Fruit fly (Drosophila melanogaster) whole organism, prepupa: Measurements from ENCODE around the gene ND-PDSW.

Source experiments
- CG10631 ChIP-seq: fragments of 200-800 bp; sonication (Bioruptor generic); optimal IDR thresholded peaks from 2 replicates; lab custom pipeline; 2016; ENCODE audit warnings: missing biosample characterization, missing genetic modification characterization
- CG10669 ChIP-seq: fragments of 200-800 bp; sonication (Bioruptor generic); optimal IDR thresholded peaks from 3 replicates; lab custom pipeline; 2018; ENCODE audit warnings: missing biosample characterization, mild to moderate bottlenecking, missing genetic modification characterization, moderate library complexity
- CG11294 ChIP-seq: fragments of 200-800 bp; sonication (Bioruptor generic); IDR thresholded peaks from 2 replicates; pipeline ENCODE4 v1.3.6; 2022; ENCODE audit warnings: missing biosample characterization, missing genetic modification characterization
- CG11762 ChIP-seq: fragments of 200-800 bp; sonication (Bioruptor generic); optimal IDR thresholded peaks from 3 replicates; lab custom pipeline; 2016; ENCODE audit warnings: missing biosample characterization, missing genetic modification characterization; ENCODE audit not compliant: insufficient read depth
- CG11902 ChIP-seq: fragments of 200-800 bp; sonication (Bioruptor generic); optimal IDR thresholded peaks from 3 replicates; lab custom pipeline; 2016; ENCODE audit warnings: missing biosample characterization, missing genetic modification characterization
- CG15336 ChIP-seq: fragments of 200-800 bp; sonication (Bioruptor generic); IDR thresholded peaks from 2 replicates; pipeline ENCODE4 v1.3.6; 2022; ENCODE audit warnings: missing biosample characterization, missing genetic modification characterization
- CG1621 ChIP-seq: fragments of 200-800 bp; sonication (Bioruptor generic); optimal IDR thresholded peaks from 3 replicates; lab custom pipeline; 2018; ENCODE audit warnings: missing biosample characterization, mild to moderate bottlenecking, missing genetic modification characterization
- CG16779 ChIP-seq: fragments of 200-800 bp; sonication (Bioruptor generic); optimal IDR thresholded peaks from 3 replicates; lab custom pipeline; 2017; ENCODE audit warnings: missing biosample characterization, mild to moderate bottlenecking, missing genetic modification characterization
- CG3032 ChIP-seq: fragments of 200-800 bp; optimal IDR thresholded peaks from 2 replicates; lab custom pipeline; 2019; ENCODE audit warnings: missing biosample characterization, mild to moderate bottlenecking, missing genetic modification characterization, moderate library complexity
- CG31627 ChIP-seq: fragments of 200-800 bp; sonication (Bioruptor generic); optimal IDR thresholded peaks from 3 replicates; lab custom pipeline; 2016; ENCODE audit warnings: missing biosample characterization, missing genetic modification characterization
- CG32006 ChIP-seq: fragments of 200-800 bp; sonication (Bioruptor generic); optimal IDR thresholded peaks from 3 replicates; lab custom pipeline; 2017; ENCODE audit warnings: missing biosample characterization, mild to moderate bottlenecking, missing genetic modification characterization
- CG34406 ChIP-seq: fragments of 200-800 bp; sonication (Bioruptor generic); optimal IDR thresholded peaks from 3 replicates; lab custom pipeline; 2016; ENCODE audit warnings: missing biosample characterization, missing genetic modification characterization
- CG3919 ChIP-seq: fragments of 200-800 bp; sonication (Bioruptor generic); optimal IDR thresholded peaks from 3 replicates; lab custom pipeline; 2016; ENCODE audit warnings: missing biosample characterization, missing genetic modification characterization
- CG4318 ChIP-seq: fragments of 200-800 bp; sonication (Bioruptor generic); optimal IDR thresholded peaks from 3 replicates; lab custom pipeline; 2017; ENCODE audit warnings: missing biosample characterization, mild to moderate bottlenecking, missing genetic modification characterization
- CG6163 ChIP-seq: fragments of 200-800 bp; sonication (Bioruptor generic); IDR thresholded peaks from 3 replicates; pipeline ENCODE4 v1.3.6; 2022; ENCODE audit warnings: missing biosample characterization, missing genetic modification characterization
- CG6276 ChIP-seq: fragments of 200-800 bp; sonication (Bioruptor generic); optimal IDR thresholded peaks from 2 replicates; lab custom pipeline; 2017; ENCODE audit warnings: missing biosample characterization, mild to moderate bottlenecking, missing genetic modification characterization
- CG6792 ChIP-seq: fragments of 200-800 bp; sonication (Bioruptor generic); optimal IDR thresholded peaks from 3 replicates; lab custom pipeline; 2016; ENCODE audit warnings: missing biosample characterization, missing genetic modification characterization
- CG6808 ChIP-seq: fragments of 200-800 bp; sonication (Bioruptor generic); optimal IDR thresholded peaks from 3 replicates; lab custom pipeline; 2017; ENCODE audit warnings: missing biosample characterization, missing genetic modification characterization, mild to moderate bottlenecking, moderate library complexity, missing genetic modification reagents
- CG6854 ChIP-seq: fragments of 200-800 bp; sonication (Bioruptor generic); optimal IDR thresholded peaks from 2 replicates; lab custom pipeline; 2017; ENCODE audit warnings: missing biosample characterization, mild to moderate bottlenecking, missing genetic modification characterization
- CG7368 ChIP-seq: fragments of 200-800 bp; sonication (Bioruptor generic); optimal IDR thresholded peaks from 3 replicates; lab custom pipeline; 2016; ENCODE audit warnings: missing biosample characterization, missing genetic modification characterization
- CG8119 ChIP-seq: fragments of 200-800 bp; sonication (Bioruptor generic); IDR thresholded peaks from 3 replicates; pipeline ENCODE4 v1.3.6; 2022; ENCODE audit warnings: missing biosample characterization, missing genetic modification characterization
- CG8319 ChIP-seq: fragments of 200-800 bp; sonication (Bioruptor generic); optimal IDR thresholded peaks from 3 replicates; lab custom pipeline; 2016; ENCODE audit warnings: missing biosample characterization, missing genetic modification characterization
- CG8632 ChIP-seq: fragments of 200-800 bp; sonication (Bioruptor generic); optimal IDR thresholded peaks from 3 replicates; lab custom pipeline; 2016; ENCODE audit warnings: missing biosample characterization, missing genetic modification characterization
- CG9139 ChIP-seq: fragments of 200-800 bp; sonication (Bioruptor generic); optimal IDR thresholded peaks from 3 replicates; lab custom pipeline; 2017; ENCODE audit warnings: missing biosample characterization, mild to moderate bottlenecking, missing genetic modification characterization
- Eip75B ChIP-seq: fragments of 200-800 bp; sonication (Bioruptor generic); optimal IDR thresholded peaks from 3 replicates; lab custom pipeline; 2016; ENCODE audit warnings: missing biosample characterization, missing genetic modification characterization
- Eip78C ChIP-seq: fragments of 200-800 bp; sonication (Bioruptor generic); peaks from one replicate; lab custom pipeline; 2016; ENCODE audit warnings: missing biosample characterization, missing genetic modification characterization
- Eip93F ChIP-seq: fragments of 200-800 bp; sonication (Bioruptor generic); optimal IDR thresholded peaks from 2 replicates; lab custom pipeline; 2016; ENCODE audit warnings: missing biosample characterization, mild to moderate bottlenecking, missing genetic modification characterization
- Ets96B ChIP-seq: fragments of 200-800 bp; optimal IDR thresholded peaks from 2 replicates; lab custom pipeline; 2019; ENCODE audit warnings: missing biosample characterization, mild to moderate bottlenecking, missing genetic modification characterization, moderate library complexity
- Gug ChIP-seq: fragments of 200-800 bp; sonication (Bioruptor generic); IDR thresholded peaks from 2 replicates; pipeline ENCODE4 v1.3.6; 2022; ENCODE audit warnings: missing biosample characterization, missing genetic modification characterization
- Hr38 ChIP-seq: sonication (Bioruptor generic); optimal IDR thresholded peaks from 2 replicates; lab custom pipeline; 2016; ENCODE audit warnings: missing biosample characterization, missing genetic modification characterization
- Hr4 ChIP-seq: fragments of 200-800 bp; sonication (Bioruptor generic); optimal IDR thresholded peaks from 3 replicates; lab custom pipeline; 2016; ENCODE audit warnings: missing biosample characterization, missing genetic modification characterization
- Lpt ChIP-seq: fragments of 200-800 bp; sonication (Bioruptor generic); optimal IDR thresholded peaks from 3 replicates; lab custom pipeline; 2016; ENCODE audit warnings: missing biosample characterization, missing genetic modification characterization
- OdsH ChIP-seq: fragments of 200-800 bp; sonication (Bioruptor generic); optimal IDR thresholded peaks from 3 replicates; lab custom pipeline; 2016; ENCODE audit warnings: missing biosample characterization, missing genetic modification characterization
- Smox ChIP-seq: fragments of 200-800 bp; sonication (Bioruptor generic); optimal IDR thresholded peaks from 3 replicates; lab custom pipeline; 2016; ENCODE audit warnings: missing biosample characterization, missing genetic modification characterization
- Sox102F ChIP-seq: fragments of 200-800 bp; sonication (Bioruptor generic); optimal IDR thresholded peaks from 2 replicates; lab custom pipeline; 2016; ENCODE audit warnings: missing biosample characterization, mild to moderate bottlenecking, missing genetic modification characterization
- Sox14 ChIP-seq: fragments of 200-800 bp; sonication (Bioruptor generic); optimal IDR thresholded peaks from 3 replicates; lab custom pipeline; 2016; ENCODE audit warnings: missing biosample characterization, missing genetic modification characterization
- Sox15 ChIP-seq: fragments of 200-800 bp; sonication (Bioruptor generic); optimal IDR thresholded peaks from 3 replicates; lab custom pipeline; 2016; ENCODE audit warnings: missing biosample characterization, missing genetic modification characterization
- achi ChIP-seq: fragments of 200-800 bp; sonication (Bioruptor generic); optimal IDR thresholded peaks from 3 replicates; lab custom pipeline; 2016; ENCODE audit warnings: missing biosample characterization, missing genetic modification characterization
- acj6 ChIP-seq: fragments of 200-800 bp; sonication (Bioruptor generic); optimal IDR thresholded peaks from 3 replicates; lab custom pipeline; 2016; ENCODE audit warnings: missing biosample characterization, missing genetic modification characterization
- cyc ChIP-seq: fragments of 200-800 bp; sonication (Bioruptor generic); optimal IDR thresholded peaks from 3 replicates; lab custom pipeline; 2016; ENCODE audit warnings: missing biosample characterization, missing genetic modification characterization
- dac ChIP-seq: fragments of 200-800 bp; sonication (Bioruptor generic); optimal IDR thresholded peaks from 2 replicates; lab custom pipeline; 2017; ENCODE audit warnings: missing biosample characterization, mild to moderate bottlenecking, missing genetic modification characterization
- eg ChIP-seq: fragments of 200-800 bp; sonication (Bioruptor generic); IDR thresholded peaks from 3 replicates; pipeline ENCODE4 v1.3.6; 2022; ENCODE audit warnings: missing biosample characterization, missing genetic modification characterization
- esn ChIP-seq: fragments of 200-800 bp; sonication (Bioruptor generic); optimal IDR thresholded peaks from 2 replicates; lab custom pipeline; 2016; ENCODE audit warnings: missing biosample characterization, mild to moderate bottlenecking, missing genetic modification characterization, moderate library complexity
- fd59A ChIP-seq: fragments of 200-800 bp; sonication (Bioruptor generic); optimal IDR thresholded peaks from 2 replicates; lab custom pipeline; 2017; ENCODE audit warnings: missing biosample characterization, mild to moderate bottlenecking, missing genetic modification characterization, missing genetic modification reagents
- fkh ChIP-seq: fragments of 200-800 bp; sonication (Bioruptor generic); optimal IDR thresholded peaks from 3 replicates; lab custom pipeline; 2017; ENCODE audit warnings: missing biosample characterization, mild to moderate bottlenecking, missing genetic modification characterization, moderate library complexity
- net ChIP-seq: fragments of 200-800 bp; sonication (Bioruptor generic); optimal IDR thresholded peaks from 3 replicates; lab custom pipeline; 2016; ENCODE audit warnings: missing biosample characterization, missing genetic modification characterization
- salr ChIP-seq, 2 experiments: fragments of 200-800 bp; sonication (Bioruptor generic); optimal IDR thresholded peaks; 3 replicates each; lab custom pipeline; 2016 to 2018; ENCODE audit warnings: missing biosample characterization in 2 of 2, missing genetic modification characterization in 2 of 2, mild to moderate bottlenecking in 1 of 2
- ss ChIP-seq, 2 experiments: fragments of 200-800 bp; sonication (Bioruptor generic); optimal IDR thresholded peaks; 2 replicates in 1 of 2; 3 replicates in 1 of 2; lab custom pipeline; 2017 to 2018; ENCODE audit warnings: mild to moderate bottlenecking in 2 of 2, missing biosample characterization in 2 of 2, missing genetic modification characterization in 2 of 2, moderate library complexity in 1 of 2
- svp ChIP-seq: fragments of 200-800 bp; sonication (Bioruptor generic); peaks from one replicate; lab custom pipeline; 2016; ENCODE audit warnings: missing biosample characterization, missing genetic modification characterization
- topi ChIP-seq: fragments of 200-800 bp; sonication (Bioruptor generic); optimal IDR thresholded peaks from 3 replicates; lab custom pipeline; 2016; ENCODE audit warnings: missing biosample characterization, missing genetic modification characterization
- vri ChIP-seq: fragments of 200-800 bp; sonication (Bioruptor generic); optimal IDR thresholded peaks from 3 replicates; lab custom pipeline; 2016; ENCODE audit warnings: missing biosample characterization, mild to moderate bottlenecking, missing genetic modification characterization

ND-PDSW gene

dm6 chr2L:3478034-3478880, 12.3 kb downstream of the ND-PDSW start, which contains the start of gene Thor:
Thor (plus strand) TSS chr2L:3478434.
- TF ChIP-seq CG10669 (GFP tag; lab: Kevin White, UChicago): no peak
- peak; percentile 47 to 56 for TF ChIP-seq ss (GFP tag; optimal IDR thresholded peaks at IDR 0.05; lab: Kevin White, UChicago)
- no peak for TF ChIP-seq CG31627 (GFP tag; lab: Kevin White, UChicago)
- TF ChIP-seq CG6808 (GFP tag; lab: Kevin White, UChicago): peak; percentile 44
- TF ChIP-seq CG11902 (GFP tag; lab: Kevin White, UChicago): no peak
- TF ChIP-seq Smox (GFP tag; lab: Kevin White, UChicago): no peak
- TF ChIP-seq CG8319 (GFP tag; lab: Kevin White, UChicago): peak; percentile 24
- TF ChIP-seq CG11762 (GFP tag; lab: Kevin White, UChicago): peak; percentile 40
- TF ChIP-seq Eip93F: no peak
- peak; percentile 79 for TF ChIP-seq Eip78C (GFP tag; lab: Kevin White, UChicago)
- TF ChIP-seq CG10631 (GFP tag; lab: Kevin White, UChicago): no peak
- TF ChIP-seq CG7368: peak; percentile 34
- no peak for TF ChIP-seq Ets96B
- peak; percentile 62 for TF ChIP-seq CG16779 (tag; lab: Kevin White, UChicago)
- TF ChIP-seq CG6276 (GFP tag; lab: Kevin White, UChicago): peak; percentile 1
- TF ChIP-seq salr (GFP tag; optimal IDR thresholded peaks at IDR 0.05; lab: Kevin White, UChicago): peak in 1 of 2 experiments; percentile 8
- TF ChIP-seq CG8632: no peak
- no peak for TF ChIP-seq achi (GFP tag; lab: Kevin White, UChicago)
- TF ChIP-seq Hr4 (GFP tag; lab: Kevin White, UChicago): no peak
- peak; percentile 47; the same call in 2 of the 3 replicates for TF ChIP-seq CG8119
- peak; percentile 43 for TF ChIP-seq topi (GFP tag; lab: Kevin White, UChicago)
- no peak for TF ChIP-seq dac (GFP tag; lab: Kevin White, UChicago)
- TF ChIP-seq CG4318 (GFP tag; lab: Kevin White, UChicago): no peak
- peak; percentile 30 for TF ChIP-seq CG6854 (GFP tag; lab: Kevin White, UChicago)
- peak; percentile 7 for TF ChIP-seq CG1621 (tag; lab: Kevin White, UChicago)
- no peak for TF ChIP-seq Gug
- peak; percentile 11 for TF ChIP-seq Sox14
- TF ChIP-seq Eip75B (GFP tag; lab: Kevin White, UChicago): peak; percentile 26
- TF ChIP-seq OdsH (GFP tag; lab: Kevin White, UChicago): no peak
- TF ChIP-seq CG9139 (GFP tag; lab: Kevin White, UChicago): peak; percentile 79
- no peak for TF ChIP-seq CG34406 (GFP tag; lab: Kevin White, UChicago)
- no peak for TF ChIP-seq Sox15 (GFP tag; lab: Kevin White, UChicago)
- peak; percentile 39 for TF ChIP-seq CG6792 (GFP tag; lab: Kevin White, UChicago)
- TF ChIP-seq acj6 (GFP tag; lab: Kevin White, UChicago): no peak
- TF ChIP-seq CG11294 (GFP tag; lab: Robert Waterston, UW): peak; percentile 10; the same call in 1 of the 2 replicates
- TF ChIP-seq cyc (GFP tag; lab: Kevin White, UChicago): no peak
- peak; percentile 46 for TF ChIP-seq esn
- peak; percentile 46 for TF ChIP-seq CG15336 (GFP tag; lab: Robert Waterston, UW)
- TF ChIP-seq fkh: peak; percentile 98
- peak; percentile 79 for TF ChIP-seq vri (GFP tag; lab: Kevin White, UChicago)
- TF ChIP-seq fd59A (GFP tag; lab: Kevin White, UChicago): no peak
- TF ChIP-seq Lpt (GFP tag; lab: Kevin White, UChicago): no peak
- no peak for TF ChIP-seq Hr38 (GFP tag; lab: Kevin White, UChicago)
- TF ChIP-seq CG3032 (tag; lab: Kevin White, UChicago): no peak
- TF ChIP-seq net (GFP tag; lab: Kevin White, UChicago): peak; percentile 45
- TF ChIP-seq svp (GFP tag; lab: Kevin White, UChicago): peak; percentile 79
- no peak for TF ChIP-seq CG32006
- peak; percentile 49 for TF ChIP-seq CG3919 (GFP tag; lab: Kevin White, UChicago)
- peak; percentile 71; the same call in 2 of the 3 replicates for TF ChIP-seq eg (GFP tag; lab: Robert Waterston, UW)
- TF ChIP-seq Sox102F (GFP tag; lab: Kevin White, UChicago): peak; percentile 49
- peak; percentile 66 for TF ChIP-seq CG6163 (GFP tag; lab: Robert Waterston, UW)
